Fruit fly (Drosophila melanogaster) whole organism, embryonic: ENCODE results near the gene CG33124.

Experiments used
- Aef1 ChIP-seq: fragments of 200-800 bp; sonication (Bioruptor generic); IDR thresholded peaks from 3 replicates; pipeline ENCODE4 v1.3.6; 2022; ENCODE audit warnings: missing biosample characterization, missing genetic modification characterization
- Blimp-1 ChIP-seq: fragments of 200-800 bp; sonication (Bioruptor generic); optimal IDR thresholded peaks from 3 replicates; lab custom pipeline; 2018; ENCODE audit warnings: missing biosample characterization, missing genetic modification characterization, mild to moderate bottlenecking, moderate library complexity, missing genetic modification reagents
- BtbVII ChIP-seq: fragments of 200-800 bp; sonication (Bioruptor generic); optimal IDR thresholded peaks from 3 replicates; lab custom pipeline; 2017; ENCODE audit warnings: missing biosample characterization, mild to moderate bottlenecking, missing genetic modification characterization
- CG1024 ChIP-seq: fragments of 200-800 bp; sonication (Bioruptor generic); IDR thresholded peaks from 2 replicates; pipeline ENCODE4 v1.3.6; 2022; ENCODE audit warnings: missing biosample characterization, missing genetic modification characterization
- CG10462 ChIP-seq: fragments of 200-800 bp; sonication (Bioruptor generic); optimal IDR thresholded peaks from 2 replicates; lab custom pipeline; 2016; ENCODE audit warnings: missing biosample characterization, missing genetic modification characterization
- CG13624 ChIP-seq: fragments of 200-800 bp; sonication (Bioruptor generic); optimal IDR thresholded peaks from 2 replicates; lab custom pipeline; 2016; ENCODE audit warnings: missing biosample characterization, missing genetic modification characterization
- CG14860 ChIP-seq: fragments of 200-800 bp; sonication (Bioruptor generic); IDR thresholded peaks from 3 replicates; pipeline ENCODE4 v1.3.6; 2022; ENCODE audit warnings: missing biosample characterization, missing genetic modification characterization; ENCODE audit not compliant: partially characterized antibody
- CG15011 ChIP-seq: fragments of 200-800 bp; sonication (Bioruptor generic); optimal IDR thresholded peaks from 3 replicates; lab custom pipeline; 2018; ENCODE audit warnings: missing biosample characterization, mild to moderate bottlenecking, missing genetic modification characterization
- CG15479 ChIP-seq: fragments of 200-800 bp; sonication (Bioruptor generic); optimal IDR thresholded peaks from 3 replicates; lab custom pipeline; 2019; ENCODE audit warnings: missing biosample characterization, mild to moderate bottlenecking, missing genetic modification characterization, moderate library complexity
- CG16815 ChIP-seq: fragments of 200-800 bp; sonication (Bioruptor generic); optimal IDR thresholded peaks from 3 replicates; lab custom pipeline; 2017; ENCODE audit warnings: missing biosample characterization, mild to moderate bottlenecking, missing genetic modification characterization
- CG17359 ChIP-seq: fragments of 200-800 bp; sonication (Bioruptor generic); optimal IDR thresholded peaks from 3 replicates; lab custom pipeline; 2018; ENCODE audit warnings: missing biosample characterization, mild to moderate bottlenecking, missing genetic modification characterization, moderate library complexity
- CG3407 ChIP-seq: fragments of 200-800 bp; sonication (Bioruptor generic); optimal IDR thresholded peaks from 2 replicates; lab custom pipeline; 2018; ENCODE audit warnings: missing biosample characterization, mild to moderate bottlenecking, missing genetic modification characterization
- CG34422 ChIP-seq: fragments of 200-800 bp; sonication (Bioruptor generic); IDR thresholded peaks from 3 replicates; pipeline ENCODE4 v1.3.6; 2022; ENCODE audit warnings: missing biosample characterization, missing genetic modification characterization
- CG6654 ChIP-seq: fragments of 200-800 bp; sonication (Bioruptor generic); optimal IDR thresholded peaks from 2 replicates; lab custom pipeline; 2017; ENCODE audit warnings: missing biosample characterization, mild to moderate bottlenecking, missing genetic modification characterization
- CG6791 ChIP-seq: fragments of 200-800 bp; sonication (Bioruptor generic); IDR thresholded peaks from 3 replicates; pipeline ENCODE4 v1.3.6; 2022; ENCODE audit warnings: missing biosample characterization, missing genetic modification characterization; ENCODE audit not compliant: partially characterized antibody
- CG7963 ChIP-seq: fragments of 200-800 bp; sonication (Bioruptor generic); IDR thresholded peaks from 3 replicates; pipeline ENCODE4 v1.3.6; 2022; ENCODE audit warnings: missing biosample characterization, missing genetic modification characterization; ENCODE audit not compliant: partially characterized antibody
- CG8478 ChIP-seq: fragments of >200 bp; optimal IDR thresholded peaks from 2 replicates; lab custom pipeline; 2018
- CTCF ChIP-seq: fragments of 200-800 bp; sonication (Bioruptor generic); optimal IDR thresholded peaks from 2 replicates; lab custom pipeline; 2017; ENCODE audit warnings: missing biosample characterization, mild to moderate bottlenecking, missing genetic modification characterization, moderate library complexity
- Dip2 ChIP-seq: fragments of 200-800 bp; sonication (Bioruptor generic); IDR thresholded peaks from 2 replicates; pipeline ENCODE4 v1.3.6; 2022; ENCODE audit warnings: missing biosample characterization, missing genetic modification characterization
- E2f1 ChIP-seq: fragments of 200-800 bp; sonication (Bioruptor generic); IDR thresholded peaks from 2 replicates; pipeline ENCODE4 v1.3.6; 2022; ENCODE audit warnings: missing biosample characterization, missing genetic modification characterization
- E2f2 ChIP-seq: fragments of 200-800 bp; sonication (Bioruptor generic); IDR thresholded peaks from 2 replicates; pipeline ENCODE4 v1.3.6; 2022; ENCODE audit warnings: missing biosample characterization, missing genetic modification characterization
- MBD-R2 ChIP-seq: fragments of 200-800 bp; sonication (Bioruptor generic); IDR thresholded peaks from 2 replicates; pipeline ENCODE4 v1.3.6; 2022; ENCODE audit warnings: missing biosample characterization, missing genetic modification characterization
- Meics ChIP-seq: fragments of 200-800 bp; sonication (Bioruptor generic); optimal IDR thresholded peaks from 2 replicates; lab custom pipeline; 2017; ENCODE audit warnings: missing biosample characterization, mild to moderate bottlenecking, missing genetic modification characterization
- Scr ChIP-seq: fragments of 200-800 bp; sonication (Bioruptor generic); IDR thresholded peaks from 2 replicates; pipeline ENCODE4 v1.3.6; 2022; ENCODE audit warnings: missing biosample characterization, missing genetic modification characterization; ENCODE audit not compliant: partially characterized antibody
- Vsx1 ChIP-seq: fragments of 200-800 bp; sonication (Bioruptor generic); optimal IDR thresholded peaks from 2 replicates; lab custom pipeline; 2017; ENCODE audit warnings: missing biosample characterization, mild to moderate bottlenecking, missing genetic modification characterization, missing genetic modification reagents
- abd-A ChIP-seq: fragments of 200-800 bp; sonication (Bioruptor generic); optimal IDR thresholded peaks from 3 replicates; lab custom pipeline; 2019; ENCODE audit warnings: missing biosample characterization, mild to moderate bottlenecking, missing genetic modification characterization, moderate library complexity
- aop ChIP-seq: fragments of 200-800 bp; sonication (Bioruptor generic); IDR thresholded peaks from 2 replicates; pipeline ENCODE4 v1.3.6; 2022; ENCODE audit warnings: missing biosample characterization, missing genetic modification characterization
- ap ChIP-seq: fragments of 200-800 bp; sonication (Bioruptor generic); IDR thresholded peaks from 2 replicates; pipeline ENCODE4 v1.3.6; 2022; ENCODE audit warnings: missing biosample characterization, missing genetic modification characterization
- ase ChIP-seq: fragments of 200-800 bp; sonication (Bioruptor generic); IDR thresholded peaks from 3 replicates; pipeline ENCODE4 v1.3.6; 2022; ENCODE audit warnings: missing biosample characterization, missing genetic modification characterization
- chif ChIP-seq, 2 experiments: fragments of 200-800 bp; sonication (Bioruptor generic); optimal IDR thresholded peaks; 3 replicates each; lab custom pipeline; 2016; ENCODE audit warnings: missing biosample characterization in 2 of 2, missing genetic modification characterization in 2 of 2
- chinmo ChIP-seq: fragments of 200-800 bp; sonication (Bioruptor generic); IDR thresholded peaks from 4 replicates; pipeline ENCODE4 v1.3.6; 2022; ENCODE audit warnings: missing biosample characterization, missing genetic modification characterization; ENCODE audit not compliant: partially characterized antibody
- chn ChIP-seq: fragments of 200-800 bp; sonication (Bioruptor generic); optimal IDR thresholded peaks from 2 replicates; lab custom pipeline; 2016; ENCODE audit warnings: missing biosample characterization, missing genetic modification characterization
- dpn ChIP-seq, 2 experiments: fragments of 200-800 bp; sonication (Bioruptor generic); optimal IDR thresholded peaks; 3 replicates each; lab custom pipeline; 2016; ENCODE audit warnings: missing biosample characterization in 2 of 2, missing genetic modification characterization in 2 of 2
- esg ChIP-seq: fragments of 200-800 bp; sonication (Bioruptor generic); conservative IDR thresholded peaks from 2 replicates; pipeline ENCODE4 v1.3.6; 2022; ENCODE audit warnings: missing biosample characterization, missing genetic modification characterization
- gcm2 ChIP-seq: fragments of 200-800 bp; sonication (Bioruptor generic); optimal IDR thresholded peaks from 2 replicates; lab custom pipeline; 2016; ENCODE audit warnings: missing biosample characterization, missing genetic modification characterization
- h ChIP-seq: fragments of >200 bp; optimal IDR thresholded peaks from 2 replicates; lab custom pipeline; 2017
- klu ChIP-seq: fragments of 200-800 bp; sonication (Bioruptor generic); IDR thresholded peaks from 2 replicates; pipeline ENCODE4 v1.3.6; 2022; ENCODE audit warnings: missing biosample characterization, missing genetic modification characterization
- luna ChIP-seq: fragments of 200-800 bp; sonication (Bioruptor generic); optimal IDR thresholded peaks from 2 replicates; lab custom pipeline; 2016; ENCODE audit warnings: missing biosample characterization, missing genetic modification characterization
- onecut ChIP-seq: fragments of 200-800 bp; sonication (Bioruptor generic); IDR thresholded peaks from 2 replicates; pipeline ENCODE4 v1.3.6; 2022; ENCODE audit warnings: missing biosample characterization, missing genetic modification characterization
- pb ChIP-seq: fragments of 200-800 bp; sonication (Bioruptor generic); optimal IDR thresholded peaks from 3 replicates; lab custom pipeline; 2016; ENCODE audit warnings: missing biosample characterization, missing genetic modification characterization
- phol ChIP-seq: fragments of 200-800 bp; sonication (Bioruptor generic); optimal IDR thresholded peaks from 3 replicates; lab custom pipeline; 2018; ENCODE audit warnings: missing biosample characterization, mild to moderate bottlenecking, missing genetic modification characterization, moderate library complexity
- pita ChIP-seq: fragments of 200-800 bp; sonication (Bioruptor generic); optimal IDR thresholded peaks from 2 replicates; lab custom pipeline; 2017; ENCODE audit warnings: missing biosample characterization, mild to moderate bottlenecking, missing genetic modification characterization
- ro ChIP-seq: fragments of 200-800 bp; sonication (Bioruptor generic); IDR thresholded peaks from 2 replicates; pipeline ENCODE4 v1.3.6; 2022; ENCODE audit warnings: missing biosample characterization, missing genetic modification characterization
- schlank ChIP-seq: fragments of 200-800 bp; sonication (Bioruptor generic); optimal IDR thresholded peaks from 2 replicates; lab custom pipeline; 2018; ENCODE audit warnings: missing biosample characterization, mild to moderate bottlenecking, missing genetic modification characterization
- tna ChIP-seq: fragments of 200-800 bp; sonication (Bioruptor generic); IDR thresholded peaks from 2 replicates; pipeline ENCODE4 v1.3.6; 2022; ENCODE audit warnings: missing biosample characterization, missing genetic modification characterization; ENCODE audit not compliant: partially characterized antibody
- ttk ChIP-seq: fragments of 200-800 bp; sonication (Bioruptor generic); IDR thresholded peaks from 2 replicates; pipeline ENCODE4 v2.1.2; 2022; ENCODE audit warnings: missing biosample characterization, missing genetic modification characterization
- twi ChIP-seq: fragments of 200-800 bp; optimal IDR thresholded peaks from 2 replicates; lab custom pipeline; 2019; ENCODE audit warnings: missing biosample characterization, mild to moderate bottlenecking, missing genetic modification characterization, moderate library complexity
- vnd ChIP-seq: fragments of 200-800 bp; sonication (Bioruptor generic); IDR thresholded peaks from 3 replicates; pipeline ENCODE4 v1.3.6; 2022; ENCODE audit warnings: missing biosample characterization, missing genetic modification characterization; ENCODE audit not compliant: partially characterized antibody
- zfh1 ChIP-seq: fragments of 200-800 bp; sonication (Bioruptor generic); IDR thresholded peaks from 3 replicates; pipeline ENCODE4 v1.3.6; 2022; ENCODE audit warnings: missing biosample characterization, missing genetic modification characterization
- zfh2 ChIP-seq: fragments of 200-800 bp; sonication (Bioruptor generic); optimal IDR thresholded peaks from 2 replicates; lab custom pipeline; 2016; ENCODE audit warnings: missing biosample characterization, missing genetic modification characterization

The CG33124 gene

DNA sequence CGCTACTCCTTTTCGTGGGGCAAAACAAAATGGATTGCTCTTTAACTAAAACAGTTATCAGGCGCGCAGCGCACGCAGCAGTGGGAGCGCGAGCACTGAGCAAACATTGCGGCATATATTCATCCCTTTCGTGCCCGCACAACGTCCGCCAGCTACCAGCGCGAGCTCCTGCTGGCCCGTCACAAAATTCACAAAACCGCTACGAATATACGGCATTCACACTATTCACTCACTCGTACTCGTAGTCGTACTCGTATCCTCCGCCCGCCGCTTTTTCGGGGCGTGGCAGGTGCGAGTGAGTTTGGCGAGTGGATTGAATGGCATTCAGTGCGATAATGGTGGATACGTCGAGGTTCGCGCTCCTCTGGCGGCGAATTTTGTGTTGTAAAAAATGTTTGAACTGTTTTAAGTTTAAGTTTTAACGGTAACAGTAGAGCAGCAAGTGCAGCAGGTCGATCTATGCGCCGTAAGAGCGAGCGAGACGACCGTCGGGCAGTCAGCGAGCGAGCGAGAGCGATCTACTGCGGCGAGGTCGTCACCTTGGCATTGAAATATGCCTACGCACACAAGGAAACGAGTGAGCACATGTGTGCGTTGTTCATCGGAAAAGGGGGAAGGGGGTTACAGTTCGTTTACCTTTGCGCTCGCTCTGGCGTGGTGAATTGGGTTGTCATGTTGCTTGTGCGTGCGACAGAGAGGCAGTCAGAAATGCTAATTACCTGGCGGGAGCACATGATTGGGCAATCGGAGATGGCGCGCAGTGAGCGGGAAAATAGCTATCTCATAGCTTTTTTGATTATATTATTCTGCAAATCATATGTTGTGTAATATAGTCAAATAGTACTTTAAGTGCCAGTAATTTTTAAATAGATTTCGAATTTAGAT is 12.1 kb downstream of the CG33124 start (continued):
- TF ChIP-seq CG17359 (tag; lab: Kevin White, UChicago) (peak; percentile 44), E2f1 (GFP tag; lab: Robert Waterston, UW) (no peak), pb (GFP tag; lab: Kevin White, UChicago) (peak; percentile 53), CG10462 (GFP tag; lab: Kevin White, UChicago) (no peak), h (no peak), chinmo (no peak), pita (GFP tag; lab: Kevin White, UChicago) (no peak), abd-A (peak; percentile 98), klu (GFP tag; lab: Robert Waterston, UW) (no peak), ro (GFP tag; lab: Robert Waterston, UW) (no peak), zfh1 (GFP tag; lab: Robert Waterston, UW) (no peak), phol (peak; percentile 54), Blimp-1 (GFP tag; lab: Kevin White, UChicago) (peak; percentile 16), CG7963 (GFP tag; lab: Robert Waterston, UW) (no peak), CG14860 (GFP tag; lab: Robert Waterston, UW) (no peak), CG6654 (GFP tag; lab: Kevin White, UChicago) (no peak), ap (no peak), aop (GFP tag; lab: Robert Waterston, UW) (no peak), Scr (GFP tag; lab: Robert Waterston, UW) (no peak), zfh2 (peak; percentile 18), CG3407 (GFP tag; lab: Kevin White, UChicago) (peak; percentile 33), BtbVII (peak; percentile 78), ttk (no peak), CG6791 (GFP tag; lab: Robert Waterston, UW) (no peak), onecut (GFP tag; lab: Robert Waterston, UW) (peak; percentile 50), Dip2 (no peak), vnd (no peak), ase (GFP tag; lab: Robert Waterston, UW) (no peak), gcm2 (GFP tag; lab: Kevin White, UChicago) (no peak), CTCF (peak; percentile 26), chn (GFP tag; lab: Kevin White, UChicago) (peak; percentile 69), dpn (GFP tag; optimal IDR thresholded peaks at IDR 0.05; lab: Kevin White, UChicago) (peak in 1 of 2 experiments; percentile 28), Meics (peak; percentile 77), CG34422 (GFP tag; lab: Robert Waterston, UW) (no peak), CG8478 (peak; percentile 94), CG15479 (GFP tag; lab: Kevin White, UChicago) (peak; percentile 87), CG13624 (no peak), twi (tag; lab: Kevin White, UChicago) (peak; percentile 99), chif (GFP tag; optimal IDR thresholded peaks at IDR 0.05; lab: Kevin White, UChicago) (peak; percentile 9 to 10), Aef1 (GFP tag; lab: Robert Waterston, UW) (no peak), luna (peak; percentile 19), CG1024 (GFP tag; lab: Robert Waterston, UW) (no peak), CG16815 (GFP tag; lab: Kevin White, UChicago) (peak; percentile 50), esg (GFP tag; lab: Robert Waterston, UW) (no peak), Vsx1 (GFP tag; lab: Kevin White, UChicago) (peak; percentile 98), schlank (tag; lab: Kevin White, UChicago) (peak; percentile 55), E2f2 (GFP tag; lab: Robert Waterston, UW) (no peak), CG15011 (GFP tag; lab: Kevin White, UChicago) (peak; percentile 53), tna (GFP tag; lab: Robert Waterston, UW) (no peak), MBD-R2 (GFP tag; lab: Robert Waterston, UW) (no peak)
